Worm (Caenorhabditis elegans) whole organism, mixed stage, embryonic: Measurements from ENCODE around the gene str-90.

ENCODE experiments used
- bed-3 ChIP-seq: fragments of 200-800 bp; sonication (Bioruptor generic); optimal IDR thresholded peaks from 3 replicates; lab custom pipeline; 2018; ENCODE audit warnings: mild to moderate bottlenecking, missing genetic modification characterization, moderate library complexity, missing compliant biosample characterization
- ceh-43 ChIP-seq: fragments of 200-800 bp; sonication (Bioruptor generic); optimal IDR thresholded peaks from 2 replicates; lab custom pipeline; 2018; ENCODE audit warnings: mild to moderate bottlenecking, missing genetic modification characterization, moderate library complexity, missing compliant biosample characterization
- elt-1 ChIP-seq: sonication (generic microtip); optimal IDR thresholded peaks from 2 replicates; lab custom pipeline; 2017; ENCODE audit warnings: missing genetic modification characterization, mild to moderate bottlenecking, missing compliant biosample characterization, antibody characterized with exemption, moderate library complexity, borderline replicate concordance; ENCODE audit not compliant: insufficient read depth
- elt-3 ChIP-seq: fragments of 150-350 bp; optimal IDR thresholded peaks from 2 replicates; lab custom pipeline; 2014; ENCODE audit warnings: missing biosample characterization, missing genetic modification characterization
- mep-1 ChIP-seq: fragments of 150-350 bp; optimal IDR thresholded peaks from 2 replicates; lab custom pipeline; 2017; ENCODE audit warnings: missing biosample characterization, missing genetic modification reagents, missing genetic modification characterization, inconsistent platforms
- nhr-2 ChIP-seq: fragments of 150-350 bp; optimal IDR thresholded peaks from 2 replicates; lab custom pipeline; 2014; ENCODE audit warnings: missing biosample characterization, missing genetic modification characterization
- pha-4 ChIP-seq: fragments of 150-350 bp; optimal IDR thresholded peaks from 2 replicates; lab custom pipeline; 2018; ENCODE audit warnings: missing biosample characterization, missing genetic modification reagents, missing genetic modification characterization
- snpc-4 ChIP-seq: fragments of 150-350 bp; optimal IDR thresholded peaks from 2 replicates; lab custom pipeline; 2014; ENCODE audit warnings: missing biosample characterization, missing genetic modification characterization
- tbx-8 ChIP-seq: fragments of 200-800 bp; sonication (Bioruptor generic); optimal IDR thresholded peaks from 2 replicates; lab custom pipeline; 2018; ENCODE audit warnings: mild to moderate bottlenecking, missing genetic modification characterization, moderate library complexity, missing compliant biosample characterization
- unc-120 ChIP-seq: sonication (generic microtip); optimal IDR thresholded peaks from 2 replicates; lab custom pipeline; 2017; ENCODE audit warnings: missing genetic modification characterization, missing compliant biosample characterization; ENCODE audit not compliant: poor library complexity, severe bottlenecking
- unc-39 ChIP-seq: fragments of 150-350 bp; optimal IDR thresholded peaks from 2 replicates; lab custom pipeline; 2014; ENCODE audit warnings: missing biosample characterization, missing genetic modification characterization

DNA sequence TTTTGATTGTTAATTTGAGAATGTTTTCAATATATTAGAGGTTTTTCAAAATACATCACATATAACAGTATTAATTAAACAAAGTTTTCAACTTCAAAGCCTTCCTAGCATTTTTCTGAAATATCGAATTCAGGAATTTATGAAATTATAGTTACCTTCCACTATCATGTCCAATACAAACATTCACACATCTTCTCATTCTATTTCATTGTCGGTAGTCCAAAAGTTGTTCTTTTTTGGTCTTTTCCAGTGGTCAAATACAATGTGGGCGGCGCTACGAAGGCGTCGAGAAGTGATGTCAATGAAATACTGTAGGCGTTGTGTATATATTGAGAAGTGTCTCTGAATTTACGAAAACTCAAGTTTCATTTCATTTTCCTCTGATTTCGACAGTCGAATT, 27.3 kb upstream of the str-90 start, which contains the start of gene catp-3:
- no peak for TF ChIP-seq elt-3
- TF ChIP-seq mep-1 (tag; lab: Kevin White, UChicago), result no peak
- TF ChIP-seq ceh-43 (GFP tag; lab: Kevin White, UChicago), result no peak
- no peak for TF ChIP-seq pha-4 (tag; lab: Kevin White, UChicago)
- no peak for TF ChIP-seq bed-3
- TF ChIP-seq snpc-4, result no peak
- TF ChIP-seq elt-1, result no peak
- no peak for TF ChIP-seq nhr-2 (tag; lab: Kevin White, UChicago)
- no peak for TF ChIP-seq unc-39
- no peak for TF ChIP-seq unc-120 (tag; lab: Kevin White, UChicago)
- no peak for TF ChIP-seq tbx-8 (GFP tag; lab: Kevin White, UChicago)
